Fruit fly (Drosophila melanogaster) whole organism, embryonic: ENCODE data around the gene CG1299.

ENCODE experiments used
- B-H1 ChIP-seq: fragments of 200-800 bp; sonication (Bioruptor generic); IDR thresholded peaks from 3 replicates; pipeline ENCODE4 v1.3.6; 2022; ENCODE audit warnings: missing biosample characterization, missing genetic modification characterization
- CG10543 ChIP-seq: fragments of 200-800 bp; sonication (Bioruptor generic); optimal IDR thresholded peaks from 3 replicates; lab custom pipeline; 2017; ENCODE audit warnings: missing biosample characterization, mild to moderate bottlenecking, missing genetic modification characterization, moderate library complexity
- CG12071 ChIP-seq: fragments of 200-800 bp; sonication (Bioruptor generic); optimal IDR thresholded peaks from 3 replicates; lab custom pipeline; 2018; ENCODE audit warnings: missing biosample characterization, mild to moderate bottlenecking, missing genetic modification characterization
- CG13775 ChIP-seq: fragments of 200-800 bp; sonication (Bioruptor generic); optimal IDR thresholded peaks from 3 replicates; lab custom pipeline; 2017; ENCODE audit warnings: missing biosample characterization, mild to moderate bottlenecking, missing genetic modification characterization
- CG13894 ChIP-seq: fragments of 200-800 bp; sonication (Bioruptor generic); optimal IDR thresholded peaks from 3 replicates; lab custom pipeline; 2018; ENCODE audit warnings: missing biosample characterization, mild to moderate bottlenecking, missing genetic modification characterization, moderate library complexity
- CG15073 ChIP-seq: fragments of 200-800 bp; sonication (Bioruptor generic); optimal IDR thresholded peaks from 2 replicates; lab custom pipeline; 2016; ENCODE audit warnings: missing biosample characterization, missing genetic modification characterization
- CG1647 ChIP-seq: fragments of 200-800 bp; sonication (Bioruptor generic); optimal IDR thresholded peaks from 3 replicates; lab custom pipeline; 2016; ENCODE audit warnings: missing biosample characterization, missing genetic modification characterization
- CG16813 ChIP-seq: fragments of 200-800 bp; sonication (Bioruptor generic); IDR thresholded peaks from 3 replicates; pipeline ENCODE4 v1.3.6; 2022; ENCODE audit warnings: missing biosample characterization, missing genetic modification characterization; ENCODE audit not compliant: partially characterized antibody
- CG17328 ChIP-seq: fragments of 200-800 bp; sonication (Bioruptor generic); IDR thresholded peaks from 2 replicates; pipeline ENCODE4 v1.3.6; 2022; ENCODE audit warnings: missing biosample characterization, missing genetic modification characterization
- CG17829 ChIP-seq: fragments of 200-800 bp; optimal IDR thresholded peaks from 2 replicates; lab custom pipeline; 2019; ENCODE audit warnings: missing biosample characterization, mild to moderate bottlenecking, missing genetic modification characterization, moderate library complexity
- CG2199 ChIP-seq: fragments of 200-800 bp; sonication (Bioruptor generic); IDR thresholded peaks from 3 replicates; pipeline ENCODE4 v1.3.6; 2022; ENCODE audit warnings: missing biosample characterization, missing genetic modification characterization
- CG33213 ChIP-seq: fragments of 200-800 bp; sonication (Bioruptor generic); optimal IDR thresholded peaks from 3 replicates; lab custom pipeline; 2016; ENCODE audit warnings: missing biosample characterization, missing genetic modification characterization
- CG4730 ChIP-seq: fragments of 200-800 bp; sonication (Bioruptor generic); IDR thresholded peaks from 2 replicates; pipeline ENCODE4 v1.3.6; 2022; ENCODE audit warnings: missing biosample characterization, missing genetic modification characterization
- CG4820 ChIP-seq: fragments of 200-800 bp; sonication (Bioruptor generic); optimal IDR thresholded peaks from 3 replicates; lab custom pipeline; 2016; ENCODE audit warnings: missing biosample characterization, missing genetic modification characterization
- CG6654 ChIP-seq: fragments of 200-800 bp; sonication (Bioruptor generic); optimal IDR thresholded peaks from 2 replicates; lab custom pipeline; 2017; ENCODE audit warnings: missing biosample characterization, mild to moderate bottlenecking, missing genetic modification characterization
- CG7928 ChIP-seq: fragments of 200-800 bp; sonication (Bioruptor generic); optimal IDR thresholded peaks from 2 replicates; lab custom pipeline; 2017; ENCODE audit warnings: missing biosample characterization, mild to moderate bottlenecking, missing genetic modification characterization
- CG9215 ChIP-seq: fragments of 200-800 bp; sonication (Bioruptor generic); IDR thresholded peaks from 2 replicates; pipeline ENCODE4 v1.3.6; 2022; ENCODE audit warnings: missing biosample characterization, missing genetic modification characterization
- Deaf1 ChIP-seq: fragments of 200-800 bp; optimal IDR thresholded peaks from 3 replicates; lab custom pipeline; 2019; ENCODE audit warnings: missing biosample characterization, mild to moderate bottlenecking, missing genetic modification characterization, moderate library complexity
- Dek ChIP-seq: fragments of 200-800 bp; sonication (Bioruptor generic); optimal IDR thresholded peaks from 3 replicates; lab custom pipeline; 2019; ENCODE audit warnings: missing biosample characterization, mild to moderate bottlenecking, missing genetic modification characterization, moderate library complexity
- Dip2 ChIP-seq: fragments of 200-800 bp; sonication (Bioruptor generic); IDR thresholded peaks from 2 replicates; pipeline ENCODE4 v1.3.6; 2022; ENCODE audit warnings: missing biosample characterization, missing genetic modification characterization
- Fer1 ChIP-seq: fragments of 200-800 bp; sonication (Bioruptor generic); optimal IDR thresholded peaks from 2 replicates; lab custom pipeline; 2017; ENCODE audit warnings: missing biosample characterization, mild to moderate bottlenecking, missing genetic modification characterization
- Hr39 ChIP-seq: fragments of >200 bp; optimal IDR thresholded peaks from 2 replicates; lab custom pipeline; 2017
- MBD-R2 ChIP-seq: fragments of 200-800 bp; sonication (Bioruptor generic); IDR thresholded peaks from 2 replicates; pipeline ENCODE4 v1.3.6; 2022; ENCODE audit warnings: missing biosample characterization, missing genetic modification characterization
- Mrtf ChIP-seq: fragments of 200-800 bp; sonication (Bioruptor generic); IDR thresholded peaks from 3 replicates; pipeline ENCODE4 v1.3.6; 2022; ENCODE audit warnings: missing biosample characterization, missing genetic modification characterization
- Neu2 ChIP-seq: fragments of 200-800 bp; sonication (Bioruptor generic); optimal IDR thresholded peaks from 3 replicates; lab custom pipeline; 2016; ENCODE audit warnings: missing biosample characterization, missing genetic modification characterization, borderline replicate concordance
- Nf-YB ChIP-seq: fragments of 200-800 bp; sonication (Bioruptor generic); optimal IDR thresholded peaks from 3 replicates; lab custom pipeline; 2019; ENCODE audit warnings: missing biosample characterization, mild to moderate bottlenecking, missing genetic modification characterization, moderate library complexity
- NfI ChIP-seq: fragments of 200-800 bp; sonication (Bioruptor generic); optimal IDR thresholded peaks from 3 replicates; lab custom pipeline; 2018; ENCODE audit warnings: missing biosample characterization, mild to moderate bottlenecking, missing genetic modification characterization, moderate library complexity
- PHDP ChIP-seq: fragments of 200-800 bp; sonication (Bioruptor generic); optimal IDR thresholded peaks from 3 replicates; lab custom pipeline; 2018; ENCODE audit warnings: missing biosample characterization, mild to moderate bottlenecking, missing genetic modification characterization, moderate library complexity
- Scr ChIP-seq: fragments of 200-800 bp; sonication (Bioruptor generic); IDR thresholded peaks from 2 replicates; pipeline ENCODE4 v1.3.6; 2022; ENCODE audit warnings: missing biosample characterization, missing genetic modification characterization; ENCODE audit not compliant: partially characterized antibody
- Six4 ChIP-seq: fragments of 200-800 bp; sonication (Bioruptor generic); optimal IDR thresholded peaks from 2 replicates; lab custom pipeline; 2016; ENCODE audit warnings: missing biosample characterization, missing genetic modification characterization
- Trl ChIP-seq, 3 experiments: fragments of >200 bp in 2 of 3; fragments of 200-800 bp in 1 of 3; sonication (Bioruptor generic) in 1 of 3; optimal IDR thresholded peaks; 2 replicates in 1 of 3; 3 replicates in 2 of 3; lab custom pipeline; 2016 to 2017; ENCODE audit warnings: missing biosample characterization in 1 of 3, missing genetic modification characterization in 1 of 3
- Usf ChIP-seq: fragments of 200-800 bp; sonication (Bioruptor generic); optimal IDR thresholded peaks from 2 replicates; lab custom pipeline; 2017; ENCODE audit warnings: missing genotype, missing biosample characterization, missing genetic modification characterization
- al ChIP-seq: fragments of 200-800 bp; sonication (Bioruptor generic); IDR thresholded peaks from 2 replicates; pipeline ENCODE4 v1.3.6; 2022; ENCODE audit warnings: missing biosample characterization, missing genetic modification characterization
- cad ChIP-seq: fragments of >200 bp; optimal IDR thresholded peaks from 2 replicates; lab custom pipeline; 2017; ENCODE audit warnings: missing biosample characterization, missing genetic modification characterization
- crp ChIP-seq, 2 experiments: fragments of 200-800 bp; sonication (Bioruptor generic); optimal IDR thresholded peaks; 2 replicates in 1 of 2; 3 replicates in 1 of 2; lab custom pipeline; 2017; ENCODE audit warnings: missing biosample characterization in 2 of 2, missing genetic modification characterization in 2 of 2, mild to moderate bottlenecking in 1 of 2, moderate library complexity in 1 of 2
- ems ChIP-seq: fragments of 200-800 bp; sonication (Bioruptor generic); optimal IDR thresholded peaks from 3 replicates; lab custom pipeline; 2016; ENCODE audit warnings: missing biosample characterization, missing genetic modification characterization
- fd3F ChIP-seq: fragments of 200-800 bp; sonication (Bioruptor generic); optimal IDR thresholded peaks from 2 replicates; lab custom pipeline; 2018; ENCODE audit warnings: missing biosample characterization, mild to moderate bottlenecking, missing genetic modification characterization, moderate library complexity
- h ChIP-seq: fragments of >200 bp; optimal IDR thresholded peaks from 2 replicates; lab custom pipeline; 2017
- hth ChIP-seq: fragments of >200 bp; optimal IDR thresholded peaks from 2 replicates; lab custom pipeline; 2017; ENCODE audit warnings: inconsistent platforms
- lov ChIP-seq, 2 experiments: fragments of 200-800 bp in 1 of 2; fragments of >200 bp in 1 of 2; sonication (Bioruptor generic) in 1 of 2; IDR thresholded peaks in 1 of 2; optimal IDR thresholded peaks in 1 of 2; 2 replicates in 1 of 2; 3 replicates in 1 of 2; pipeline versions ENCODE4 v1.3.6 to Lab custom; 2017 to 2022; ENCODE audit warnings: missing biosample characterization in 1 of 2, missing genetic modification characterization in 1 of 2
- nom ChIP-seq: fragments of 200-800 bp; sonication (Bioruptor generic); optimal IDR thresholded peaks from 2 replicates; lab custom pipeline; 2017; ENCODE audit warnings: missing biosample characterization, missing genetic modification characterization, mild to moderate bottlenecking, moderate library complexity, missing genetic modification reagents
- pan ChIP-seq, 4 experiments: fragments of >200 bp in 3 of 4; fragments of 200-800 bp in 1 of 4; sonication (Bioruptor generic) in 1 of 4; optimal IDR thresholded peaks in 3 of 4; IDR thresholded peaks in 1 of 4; 2 replicates each; pipeline versions ENCODE4 v1.3.6 to Lab custom; 2017 to 2022; ENCODE audit warnings: missing biosample characterization in 2 of 4, missing genetic modification characterization in 2 of 4, mixed read lengths in 1 of 4
- sens ChIP-seq: fragments of 200-800 bp; sonication (Bioruptor generic); peaks from one replicate; lab custom pipeline; 2016; ENCODE audit warnings: missing biosample characterization, missing genetic modification characterization
- sna ChIP-seq: fragments of 200-800 bp; sonication (Bioruptor generic); IDR thresholded peaks from 2 replicates; pipeline ENCODE4 v1.3.6; 2022; ENCODE audit warnings: missing biosample characterization, missing genetic modification characterization; ENCODE audit not compliant: partially characterized antibody
- tin ChIP-seq: fragments of 200-800 bp; sonication (Bioruptor generic); optimal IDR thresholded peaks from 3 replicates; lab custom pipeline; 2016; ENCODE audit warnings: missing biosample characterization, missing genetic modification characterization
- wor ChIP-seq: fragments of 200-800 bp; sonication (Bioruptor generic); IDR thresholded peaks from 2 replicates; pipeline ENCODE4 v1.3.6; 2022; ENCODE audit warnings: missing biosample characterization, missing genetic modification characterization

CG1299 gene

DNA sequence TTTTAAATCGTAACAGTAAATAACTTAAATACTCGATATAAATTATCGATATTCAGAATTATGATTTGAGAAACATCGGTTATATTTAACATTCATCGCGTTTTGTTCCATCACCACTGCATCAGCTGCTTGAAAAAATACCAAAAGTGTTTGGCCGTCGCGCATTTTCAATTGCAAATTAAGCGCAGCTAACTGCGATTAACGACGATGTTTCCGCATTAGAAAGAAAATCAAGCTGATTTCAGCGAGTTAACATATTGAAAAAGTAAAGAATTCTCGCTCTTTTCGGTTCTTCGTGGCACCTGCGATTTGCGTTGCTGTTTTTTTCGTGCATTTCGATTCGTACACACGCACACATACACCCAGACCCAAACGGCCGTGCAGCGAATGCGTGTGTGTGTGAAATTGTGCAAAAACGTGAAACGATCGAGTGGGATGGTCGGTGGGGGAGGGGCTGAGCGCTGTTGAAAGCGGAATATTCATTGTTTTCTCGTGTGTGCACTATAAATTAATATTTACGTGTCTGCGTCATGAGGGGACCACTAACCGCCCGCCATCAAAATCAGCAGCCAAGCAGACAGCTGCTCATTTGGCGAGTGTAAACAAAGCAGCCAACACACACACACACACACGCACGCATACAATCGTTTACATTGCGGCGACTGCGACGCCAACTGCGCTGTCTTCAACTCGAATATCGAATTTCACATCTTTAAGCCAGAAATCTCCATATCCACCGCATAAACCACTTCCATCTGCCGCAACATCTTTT is 40.2 kb upstream of the CG1299 start, which contains the start of gene Ack (continued):
- TF ChIP-seq CG2199 (GFP tag; lab: Robert Waterston, UW) (no peak), CG9215 (GFP tag; lab: Robert Waterston, UW) (no peak), crp (GFP tag; optimal IDR thresholded peaks at IDR 0.05; lab: Kevin White, UChicago) (peak; percentile 10 to 89), hth (lab: Kevin White, UChicago) (no peak), h (lab: Kevin White, UChicago) (no peak), sna (GFP tag; lab: Robert Waterston, UW) (peak; percentile 64), Dip2 (no peak), CG12071 (no peak), wor (GFP tag; lab: Robert Waterston, UW) (no peak), nom (GFP tag; lab: Kevin White, UChicago) (peak; percentile 31), Scr (GFP tag; lab: Robert Waterston, UW) (peak; percentile 85), CG7928 (GFP tag; lab: Kevin White, UChicago) (no peak), Mrtf (GFP tag; lab: Robert Waterston, UW) (no peak), Fer1 (GFP tag; lab: Kevin White, UChicago) (peak; percentile 28), CG17829 (tag; lab: Kevin White, UChicago) (peak; percentile 5), cad (GFP tag; lab: Kevin White, UChicago) (no peak), CG16813 (GFP tag; lab: Robert Waterston, UW) (peak; percentile 82), Deaf1 (tag; lab: Kevin White, UChicago) (peak; percentile 38), CG13775 (GFP tag; lab: Kevin White, UChicago) (no peak), CG13894 (tag; lab: Kevin White, UChicago) (no peak)

DNA sequence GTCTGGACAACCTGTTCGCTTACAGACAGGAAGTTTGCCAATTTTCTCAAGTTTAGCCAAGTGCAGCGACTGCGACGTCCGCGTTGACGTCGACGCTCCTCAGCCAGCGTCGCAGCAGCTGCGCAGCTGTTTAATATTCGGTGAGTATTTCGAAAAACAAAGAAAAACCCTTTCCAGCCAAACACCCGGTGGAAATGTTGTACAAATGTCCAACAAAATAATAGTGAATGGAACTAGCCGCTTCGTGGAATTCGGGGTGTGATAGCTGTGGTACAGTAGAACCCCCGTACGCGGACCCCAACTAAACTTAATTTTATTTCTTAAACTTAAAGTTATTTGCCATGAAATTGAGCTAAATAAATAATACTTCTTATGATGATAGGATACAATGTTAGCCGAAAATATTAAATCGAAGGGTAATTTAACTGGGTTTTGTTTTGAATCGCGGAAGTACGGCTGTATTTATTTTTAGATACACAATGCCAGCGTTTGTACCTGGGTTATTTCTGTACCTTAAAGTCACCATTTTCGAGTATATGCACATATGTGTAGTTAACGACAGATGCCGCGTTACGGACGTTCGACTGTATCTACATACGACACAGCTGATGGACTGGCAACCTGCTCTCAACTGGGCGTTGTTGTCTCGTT is 39.5 kb upstream of the CG1299 start:
- peak; percentile 72 for TF ChIP-seq Usf
- peak; percentile 64 for TF ChIP-seq CG1647 (GFP tag; lab: Kevin White, UChicago)
- peak; percentile 56 for TF ChIP-seq tin (GFP tag; lab: Kevin White, UChicago)
- TF ChIP-seq CG17328 (GFP tag; lab: Robert Waterston, UW), result peak; percentile 49
- TF ChIP-seq sens (GFP tag; lab: Kevin White, UChicago), result peak; percentile 97
- no peak for TF ChIP-seq CG4730 (GFP tag; lab: Robert Waterston, UW)
- TF ChIP-seq fd3F, result peak; percentile 32
- TF ChIP-seq ems (GFP tag; lab: Kevin White, UChicago), result peak; percentile 81
- TF ChIP-seq CG4820 (GFP tag; lab: Kevin White, UChicago), result peak; percentile 66
- TF ChIP-seq CG15073, result no peak
- TF ChIP-seq Neu2 (GFP tag; lab: Kevin White, UChicago), result no peak
- TF ChIP-seq NfI (GFP tag; lab: Kevin White, UChicago), result peak; percentile 54
- no peak for TF ChIP-seq Dip2
- 0 out of 2 replicates have a peak, but pooled peaks have one; percentile 30 for TF ChIP-seq MBD-R2
- peak; percentile 75 for TF ChIP-seq PHDP (tag; lab: Kevin White, UChicago)
- TF ChIP-seq Dek (tag; lab: Kevin White, UChicago), result peak; percentile 64
- TF ChIP-seq B-H1, result 0 out of 3 replicates have a peak, but pooled peaks have one; percentile 18
- TF ChIP-seq CG10543 (GFP tag; lab: Kevin White, UChicago), result peak; percentile 71
- peak; percentile 63 for TF ChIP-seq CG33213 (GFP tag; lab: Kevin White, UChicago)
- no peak for TF ChIP-seq Hr39
- TF ChIP-seq lov (optimal IDR thresholded peaks at IDR 0.05; lab: Kevin White, UChicago), result no peak
- 0 out of 3 replicates have a peak, but pooled peaks have one; percentile 30 for TF ChIP-seq lov (GFP tag; IDR thresholded peaks at IDR 0.05; lab: Robert Waterston, UW)
- TF ChIP-seq Nf-YB (GFP tag; lab: Kevin White, UChicago), result peak; percentile 62
- TF ChIP-seq CG6654 (GFP tag; lab: Kevin White, UChicago), result peak; percentile 61
- TF ChIP-seq h (lab: Kevin White, UChicago), result no peak
- no peak for TF ChIP-seq pan (optimal IDR thresholded peaks at IDR 0.05; lab: Kevin White, UChicago)
- peak in 1 of 2 experiments; percentile 68 for TF ChIP-seq pan (GFP tag; optimal IDR thresholded peaks at IDR 0.05 in 1 of 2, IDR thresholded peaks at IDR 0.05 in 1 of 2)
- peak; percentile 9 for TF ChIP-seq Six4 (GFP tag; lab: Kevin White, UChicago)
- no peak for TF ChIP-seq Trl (optimal IDR thresholded peaks at IDR 0.05; lab: Kevin White, UChicago)
- TF ChIP-seq Trl (GFP tag; optimal IDR thresholded peaks at IDR 0.05; lab: Kevin White, UChicago), result peak; percentile 62
- TF ChIP-seq al (GFP tag; lab: Robert Waterston, UW), result 0 out of 2 replicates have a peak, but pooled peaks have one; percentile 18
